Fruit fly (Drosophila melanogaster): ENCODE measurements around the gene pes.

pes gene

dm6 chr2L:8034734-8035133 is 40.8 kb upstream of the pes start:
- TF ChIP-seq rn (GFP tag; IDR thresholded peaks at IDR 0.05) = 0 out of 2 replicates have a peak, but pooled peaks have one; percentile 13
- TF ChIP-seq Pif1B (GFP tag; optimal IDR thresholded peaks at IDR 0.05) = peak; percentile 18
- no peak for TF ChIP-seq EcR (GFP tag; optimal IDR thresholded peaks at IDR 0.05)
- no peak for TF ChIP-seq CG13204 (GFP tag; optimal IDR thresholded peaks at IDR 0.05)
- TF ChIP-seq CG32121 (GFP tag; IDR thresholded peaks at IDR 0.05) = peak; percentile 83
- TF ChIP-seq Pif1A (GFP tag; optimal IDR thresholded peaks at IDR 0.05) = peak; percentile 78
- TF ChIP-seq fd96Ca (GFP tag; IDR thresholded peaks at IDR 0.05) = peak; percentile 75
- TF ChIP-seq CG9948 (tag; optimal IDR thresholded peaks at IDR 0.05) = peak; percentile 61
- peak; percentile 82 for TF ChIP-seq Ets98B (GFP tag; IDR thresholded peaks at IDR 0.05)
- peak; percentile 53 for TF ChIP-seq CG17806 (tag; optimal IDR thresholded peaks at IDR 0.05)
- TF ChIP-seq CG8301 (tag; optimal IDR thresholded peaks at IDR 0.05) = peak; percentile 77
- TF ChIP-seq CG8159 (tag; optimal IDR thresholded peaks at IDR 0.05) = peak; percentile 52
- no peak for TF ChIP-seq D1 (tag; optimal IDR thresholded peaks at IDR 0.05)
- TF ChIP-seq CG34367 (tag; optimal IDR thresholded peaks at IDR 0.05) = peak; percentile 35
- peak; percentile 57 for TF ChIP-seq CG15710 (tag; optimal IDR thresholded peaks at IDR 0.05)
- no peak for TF ChIP-seq Snoo (tag; optimal IDR thresholded peaks at IDR 0.05)
- peak; percentile 80 for TF ChIP-seq CG12605 (GFP tag; IDR thresholded peaks at IDR 0.05)
- peak; percentile 79 for TF ChIP-seq CG4496 (GFP tag; IDR thresholded peaks at IDR 0.05)
- no peak for TF ChIP-seq CG10348 (GFP tag; IDR thresholded peaks at IDR 0.05)
- TF ChIP-seq gl (tag; optimal IDR thresholded peaks at IDR 0.05) = peak; percentile 8
- no peak for TF ChIP-seq CG14655 (GFP tag; optimal IDR thresholded peaks at IDR 0.05)

dm6 chr2L:8033756-8034155 is 39.8 kb upstream of the pes start:
- no peak for TF ChIP-seq rn (GFP tag; IDR thresholded peaks at IDR 0.05)
- no peak for TF ChIP-seq D1 (tag; optimal IDR thresholded peaks at IDR 0.05)
- no peak for TF ChIP-seq CG9948 (tag; optimal IDR thresholded peaks at IDR 0.05)
- TF ChIP-seq CG13204 (GFP tag; optimal IDR thresholded peaks at IDR 0.05) = no peak
- TF ChIP-seq fd96Ca (GFP tag; IDR thresholded peaks at IDR 0.05) = no peak
- TF ChIP-seq EcR (GFP tag; optimal IDR thresholded peaks at IDR 0.05) = no peak
- TF ChIP-seq Snoo (tag; optimal IDR thresholded peaks at IDR 0.05) = no peak
- TF ChIP-seq Pif1B (GFP tag; optimal IDR thresholded peaks at IDR 0.05) = no peak
- TF ChIP-seq CG8159 (tag; optimal IDR thresholded peaks at IDR 0.05) = no peak
- TF ChIP-seq CG17806 (tag; optimal IDR thresholded peaks at IDR 0.05) = peak; percentile 6
- peak; percentile 55; the same call in 1 of the 3 replicates for TF ChIP-seq CG4496 (GFP tag; IDR thresholded peaks at IDR 0.05)
- peak; percentile 18 for TF ChIP-seq Pif1A (GFP tag; optimal IDR thresholded peaks at IDR 0.05)
- TF ChIP-seq CG10348 (GFP tag; IDR thresholded peaks at IDR 0.05) = no peak
- TF ChIP-seq CG34367 (tag; optimal IDR thresholded peaks at IDR 0.05) = no peak
- no peak for TF ChIP-seq CG15710 (tag; optimal IDR thresholded peaks at IDR 0.05)
- no peak for TF ChIP-seq CG14655 (GFP tag; optimal IDR thresholded peaks at IDR 0.05)
- TF ChIP-seq gl (tag; optimal IDR thresholded peaks at IDR 0.05) = no peak
- TF ChIP-seq Ets98B (GFP tag; IDR thresholded peaks at IDR 0.05) = no peak
- peak; percentile 37; the same call in 1 of the 2 replicates for TF ChIP-seq CG32121 (GFP tag; IDR thresholded peaks at IDR 0.05)
- 0 out of 2 replicates have a peak, but pooled peaks have one; percentile 16 for TF ChIP-seq CG12605 (GFP tag; IDR thresholded peaks at IDR 0.05)
- TF ChIP-seq CG8301 (tag; optimal IDR thresholded peaks at IDR 0.05) = peak; percentile 28

- TF ChIP-seq Pif1A (GFP tag; optimal IDR thresholded peaks at IDR 0.05) (no peak), CG4496 (GFP tag; IDR thresholded peaks at IDR 0.05) (peak; percentile 38; the same call in 1 of the 3 replicates), CG12605 (GFP tag; IDR thresholded peaks at IDR 0.05) (peak; percentile 29; the same call in 1 of the 2 replicates), EcR (GFP tag; optimal IDR thresholded peaks at IDR 0.05) (peak; percentile 54), CG13204 (GFP tag; optimal IDR thresholded peaks at IDR 0.05) (peak; percentile 25)
These were observed 37.6 kb upstream of the pes start for dm6 chr2L:8031588-8031987.

DNA sequence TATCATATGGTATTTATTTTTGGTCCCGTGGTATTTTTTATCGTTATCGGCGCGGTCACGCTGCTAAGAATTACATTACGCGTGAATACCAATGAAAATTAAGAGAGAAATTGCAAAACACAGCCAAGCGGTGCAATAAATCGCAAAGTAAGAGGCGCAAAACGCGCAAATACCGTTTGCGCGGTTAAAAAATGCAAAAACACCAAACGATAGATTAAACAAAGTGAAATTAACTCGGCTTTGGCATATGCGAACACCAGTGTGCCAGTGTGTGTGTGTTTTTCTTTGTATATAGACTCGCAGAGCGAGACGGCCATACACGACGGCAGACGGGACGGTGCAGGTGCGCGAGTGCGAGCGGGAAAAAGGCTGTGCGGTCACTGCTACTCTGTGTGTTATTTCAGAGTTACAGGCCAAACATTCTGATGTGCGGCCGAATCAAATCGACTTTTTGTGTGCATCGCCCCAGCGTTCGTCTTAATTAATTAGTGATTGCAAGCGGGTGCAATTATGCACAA is 36.8 kb upstream of the pes start, which contains the start of gene Cka:
Cka (plus strand) TSS at position 29 of the 518 bp plus-strand sequence.
- no peak for TF ChIP-seq CG10348 (GFP tag; IDR thresholded peaks at IDR 0.05)
- TF ChIP-seq CG8301 (tag; optimal IDR thresholded peaks at IDR 0.05) = no peak
- TF ChIP-seq Snoo (tag; optimal IDR thresholded peaks at IDR 0.05) = peak; percentile 5
- TF ChIP-seq gl (tag; optimal IDR thresholded peaks at IDR 0.05) = no peak
- no peak for TF ChIP-seq CG15710 (tag; optimal IDR thresholded peaks at IDR 0.05)
- no peak for TF ChIP-seq EcR (GFP tag; optimal IDR thresholded peaks at IDR 0.05)
- TF ChIP-seq CG9948 (tag; optimal IDR thresholded peaks at IDR 0.05) = no peak
- peak; percentile 34 for TF ChIP-seq CG8159 (tag; optimal IDR thresholded peaks at IDR 0.05)
- TF ChIP-seq D1 (tag; optimal IDR thresholded peaks at IDR 0.05) = no peak
- TF ChIP-seq CG17806 (tag; optimal IDR thresholded peaks at IDR 0.05) = no peak
- TF ChIP-seq CG4496 (GFP tag; IDR thresholded peaks at IDR 0.05) = peak; percentile 69; the same call in 1 of the 3 replicates
- TF ChIP-seq CG14655 (GFP tag; optimal IDR thresholded peaks at IDR 0.05) = no peak
- TF ChIP-seq CG13204 (GFP tag; optimal IDR thresholded peaks at IDR 0.05) = peak; percentile 57
- TF ChIP-seq Ets98B (GFP tag; IDR thresholded peaks at IDR 0.05) = no peak
- no peak for TF ChIP-seq CG34367 (tag; optimal IDR thresholded peaks at IDR 0.05)
- no peak for TF ChIP-seq Pif1A (GFP tag; optimal IDR thresholded peaks at IDR 0.05)
- TF ChIP-seq CG32121 (GFP tag; IDR thresholded peaks at IDR 0.05) = no peak
- TF ChIP-seq CG12605 (GFP tag; IDR thresholded peaks at IDR 0.05) = no peak
- peak; percentile 44; the same call in 1 of the 3 replicates for TF ChIP-seq fd96Ca (GFP tag; IDR thresholded peaks at IDR 0.05)
- no peak for TF ChIP-seq Pif1B (GFP tag; optimal IDR thresholded peaks at IDR 0.05)
- TF ChIP-seq rn (GFP tag; IDR thresholded peaks at IDR 0.05) = no peak

dm6 chr2L:8030102-8030501 is 36.1 kb upstream of the pes start:
- TF ChIP-seq EcR (GFP tag; optimal IDR thresholded peaks at IDR 0.05) = no peak
- no peak for TF ChIP-seq fd96Ca (GFP tag; IDR thresholded peaks at IDR 0.05)
- no peak for TF ChIP-seq CG14655 (GFP tag; optimal IDR thresholded peaks at IDR 0.05)
- no peak for TF ChIP-seq CG34367 (tag; optimal IDR thresholded peaks at IDR 0.05)
- TF ChIP-seq Snoo (tag; optimal IDR thresholded peaks at IDR 0.05) = no peak
- no peak for TF ChIP-seq CG10348 (GFP tag; IDR thresholded peaks at IDR 0.05)
- TF ChIP-seq CG12605 (GFP tag; IDR thresholded peaks at IDR 0.05) = no peak
- no peak for TF ChIP-seq Ets98B (GFP tag; IDR thresholded peaks at IDR 0.05)
- no peak for TF ChIP-seq CG32121 (GFP tag; IDR thresholded peaks at IDR 0.05)
- TF ChIP-seq gl (tag; optimal IDR thresholded peaks at IDR 0.05) = no peak
- no peak for TF ChIP-seq CG13204 (GFP tag; optimal IDR thresholded peaks at IDR 0.05)
- no peak for TF ChIP-seq CG4496 (GFP tag; IDR thresholded peaks at IDR 0.05)
- no peak for TF ChIP-seq Pif1B (GFP tag; optimal IDR thresholded peaks at IDR 0.05)
- TF ChIP-seq CG8301 (tag; optimal IDR thresholded peaks at IDR 0.05) = no peak
- no peak for TF ChIP-seq CG9948 (tag; optimal IDR thresholded peaks at IDR 0.05)
- no peak for TF ChIP-seq CG17806 (tag; optimal IDR thresholded peaks at IDR 0.05)
- no peak for TF ChIP-seq Pif1A (GFP tag; optimal IDR thresholded peaks at IDR 0.05)
- no peak for TF ChIP-seq CG15710 (tag; optimal IDR thresholded peaks at IDR 0.05)
